Worm (Caenorhabditis elegans): ENCODE data around the gene ZK381.8.

Gene ZK381.8

ce11 chrIV:7010835-7011234, 40.7 kb upstream of the ZK381.8 start, which contains the start of gene C25A8.1:
Gene C25A8.1 (plus strand): TSS chrIV:7011135.
- TF ChIP-seq F13C5.2 (tag; optimal IDR thresholded peaks at IDR 0.05) (no peak), aly-1 (tag; optimal IDR thresholded peaks at IDR 0.05) (no peak), tbx-37 (GFP tag; conservative IDR thresholded peaks at IDR 0.05) (no peak), hmbx-1 (tag; optimal IDR thresholded peaks at IDR 0.05) (no peak), ama-1 (optimal IDR thresholded peaks at IDR 0.05) (no peak), ceh-13 (GFP tag; optimal IDR thresholded peaks at IDR 0.05) (no peak), ceh-36 (tag; optimal IDR thresholded peaks at IDR 0.05) (no peak), pes-1 (GFP tag; IDR thresholded peaks at IDR 0.05) (no peak), B0310.2 (tag; optimal IDR thresholded peaks at IDR 0.05) (no peak), tbx-11 (GFP tag; IDR thresholded peaks at IDR 0.05) (no peak), flt-1 (GFP tag; IDR thresholded peaks at IDR 0.05) (no peak), ets-7 (tag; optimal IDR thresholded peaks at IDR 0.05) (no peak), sea-1 (GFP tag; conservative IDR thresholded peaks at IDR 0.05) (no peak)

- no peak for TF ChIP-seq sea-1 (GFP tag; conservative IDR thresholded peaks at IDR 0.05)
- no peak for TF ChIP-seq tbx-11 (GFP tag; IDR thresholded peaks at IDR 0.05)
- no peak for TF ChIP-seq hmbx-1 (tag; optimal IDR thresholded peaks at IDR 0.05)
- TF ChIP-seq tbx-37 (GFP tag; conservative IDR thresholded peaks at IDR 0.05), result no peak
- TF ChIP-seq B0310.2 (tag; optimal IDR thresholded peaks at IDR 0.05), result no peak
- TF ChIP-seq flt-1 (GFP tag; IDR thresholded peaks at IDR 0.05), result no peak
- no peak for TF ChIP-seq ets-7 (tag; optimal IDR thresholded peaks at IDR 0.05)
- no peak for TF ChIP-seq pes-1 (GFP tag; IDR thresholded peaks at IDR 0.05)
- no peak for TF ChIP-seq hmg-4 (GFP tag; optimal IDR thresholded peaks at IDR 0.05)
- TF ChIP-seq ama-1 (optimal IDR thresholded peaks at IDR 0.05), result no peak
- no peak for TF ChIP-seq ceh-13 (GFP tag; optimal IDR thresholded peaks at IDR 0.05)
- no peak for TF ChIP-seq scrt-1 (GFP tag; IDR thresholded peaks at IDR 0.05)
- TF ChIP-seq aly-1 (tag; optimal IDR thresholded peaks at IDR 0.05), result no peak
- TF ChIP-seq tra-4 (tag; optimal IDR thresholded peaks at IDR 0.05), result no peak
- TF ChIP-seq F13C5.2 (tag; optimal IDR thresholded peaks at IDR 0.05), result no peak
- no peak for TF ChIP-seq hnd-1 (tag; optimal IDR thresholded peaks at IDR 0.05)
- no peak for TF ChIP-seq ceh-36 (tag; optimal IDR thresholded peaks at IDR 0.05)
Measured at ce11 chrIV:7010195-7010594, 40.0 kb upstream of the ZK381.8 start.

ce11 chrIV:7009531-7009930, 39.4 kb upstream of the ZK381.8 start, which contains the start of gene C25A8.2:
Gene C25A8.2 (plus strand): TSS chrIV:7009831.
- TF ChIP-seq ceh-36 (tag; optimal IDR thresholded peaks at IDR 0.05) (no peak), hmbx-1 (tag; optimal IDR thresholded peaks at IDR 0.05) (no peak), scrt-1 (GFP tag; IDR thresholded peaks at IDR 0.05) (no peak), F13C5.2 (tag; optimal IDR thresholded peaks at IDR 0.05) (no peak), ceh-13 (GFP tag; optimal IDR thresholded peaks at IDR 0.05) (no peak), pes-1 (GFP tag; IDR thresholded peaks at IDR 0.05) (no peak), tbx-11 (GFP tag; IDR thresholded peaks at IDR 0.05) (no peak), tra-4 (tag; optimal IDR thresholded peaks at IDR 0.05) (no peak), sea-1 (GFP tag; conservative IDR thresholded peaks at IDR 0.05) (no peak), tbx-37 (GFP tag; conservative IDR thresholded peaks at IDR 0.05) (no peak), ets-7 (tag; optimal IDR thresholded peaks at IDR 0.05) (no peak), ama-1 (optimal IDR thresholded peaks at IDR 0.05) (no peak), hmg-4 (GFP tag; optimal IDR thresholded peaks at IDR 0.05) (no peak)

- TF ChIP-seq tbx-11 (GFP tag; IDR thresholded peaks at IDR 0.05), result no peak
- no peak for TF ChIP-seq hnd-1 (tag; optimal IDR thresholded peaks at IDR 0.05)
- TF ChIP-seq pes-1 (GFP tag; IDR thresholded peaks at IDR 0.05), result no peak
- no peak for TF ChIP-seq tbx-37 (GFP tag; conservative IDR thresholded peaks at IDR 0.05)
- TF ChIP-seq ets-7 (tag; optimal IDR thresholded peaks at IDR 0.05), result no peak
- no peak for TF ChIP-seq tra-4 (tag; optimal IDR thresholded peaks at IDR 0.05)
- no peak for TF ChIP-seq ceh-36 (tag; optimal IDR thresholded peaks at IDR 0.05)
Measured at ce11 chrIV:7003323-7003722, 33.2 kb upstream of the ZK381.8 start, which contains the start of gene cht-3. Gene cht-3 (plus strand): TSS chrIV:7003623.

ce11 chrIV:6999206-6999605, 29.0 kb upstream of the ZK381.8 start, which contains the start of gene C25A8.5:
Gene C25A8.5 (plus strand): TSS chrIV:6999506.
- TF ChIP-seq hmg-4 (GFP tag; optimal IDR thresholded peaks at IDR 0.05) (no peak), hnd-1 (tag; optimal IDR thresholded peaks at IDR 0.05) (no peak), flt-1 (GFP tag; IDR thresholded peaks at IDR 0.05) (no peak), aly-1 (tag; optimal IDR thresholded peaks at IDR 0.05) (no peak), tbx-37 (GFP tag; conservative IDR thresholded peaks at IDR 0.05) (no peak), tbx-11 (GFP tag; IDR thresholded peaks at IDR 0.05) (no peak), F13C5.2 (tag; optimal IDR thresholded peaks at IDR 0.05) (no peak), sea-1 (GFP tag; conservative IDR thresholded peaks at IDR 0.05) (no peak), pes-1 (GFP tag; IDR thresholded peaks at IDR 0.05) (no peak), ets-7 (tag; optimal IDR thresholded peaks at IDR 0.05) (no peak), ceh-13 (GFP tag; optimal IDR thresholded peaks at IDR 0.05) (no peak), scrt-1 (GFP tag; IDR thresholded peaks at IDR 0.05) (no peak), ama-1 (optimal IDR thresholded peaks at IDR 0.05) (no peak), hmbx-1 (tag; optimal IDR thresholded peaks at IDR 0.05) (no peak), tra-4 (tag; optimal IDR thresholded peaks at IDR 0.05) (no peak), ceh-36 (tag; optimal IDR thresholded peaks at IDR 0.05) (no peak), B0310.2 (tag; optimal IDR thresholded peaks at IDR 0.05) (no peak)

- TF ChIP-seq hnd-1 (tag; optimal IDR thresholded peaks at IDR 0.05) (no peak), ets-7 (tag; optimal IDR thresholded peaks at IDR 0.05) (no peak), hmg-4 (GFP tag; optimal IDR thresholded peaks at IDR 0.05) (no peak), sea-1 (GFP tag; conservative IDR thresholded peaks at IDR 0.05) (no peak), tbx-37 (GFP tag; conservative IDR thresholded peaks at IDR 0.05) (no peak), ceh-36 (tag; optimal IDR thresholded peaks at IDR 0.05) (no peak), tbx-11 (GFP tag; IDR thresholded peaks at IDR 0.05) (no peak), pes-1 (GFP tag; IDR thresholded peaks at IDR 0.05) (no peak), ama-1 (optimal IDR thresholded peaks at IDR 0.05) (no peak), aly-1 (tag; optimal IDR thresholded peaks at IDR 0.05) (no peak), hmbx-1 (tag; optimal IDR thresholded peaks at IDR 0.05) (no peak)
Measured at ce11 chrIV:6997918-6998317, 27.7 kb upstream of the ZK381.8 start.

ce11 chrIV:6991070-6991469, 20.9 kb upstream of the ZK381.8 start:
- TF ChIP-seq ceh-13 (GFP tag; optimal IDR thresholded peaks at IDR 0.05) (no peak), hnd-1 (tag; optimal IDR thresholded peaks at IDR 0.05) (no peak), ama-1 (optimal IDR thresholded peaks at IDR 0.05) (no peak), tra-4 (tag; optimal IDR thresholded peaks at IDR 0.05) (no peak), hmbx-1 (tag; optimal IDR thresholded peaks at IDR 0.05) (no peak), flt-1 (GFP tag; IDR thresholded peaks at IDR 0.05) (no peak), ets-7 (tag; optimal IDR thresholded peaks at IDR 0.05) (no peak), tbx-11 (GFP tag; IDR thresholded peaks at IDR 0.05) (no peak), scrt-1 (GFP tag; IDR thresholded peaks at IDR 0.05) (no peak), B0310.2 (tag; optimal IDR thresholded peaks at IDR 0.05) (no peak), tbx-37 (GFP tag; conservative IDR thresholded peaks at IDR 0.05) (no peak)
